Fruit fly (Drosophila melanogaster) whole organism, embryonic: ENCODE measurements around the gene Unc50.

Source experiments
- Ada2b ChIP-seq: fragments of 200-800 bp; sonication (Bioruptor generic); IDR thresholded peaks from 2 replicates; pipeline ENCODE4 v1.3.6; 2022; ENCODE audit warnings: missing biosample characterization, missing genetic modification characterization
- Adf1 ChIP-seq: fragments of 200-800 bp; sonication (Bioruptor generic); IDR thresholded peaks from 2 replicates; pipeline ENCODE4 v1.3.6; 2022; ENCODE audit warnings: missing biosample characterization, missing genetic modification characterization
- Atf-2 ChIP-seq: fragments of 200-800 bp; sonication (Bioruptor generic); optimal IDR thresholded peaks from 2 replicates; lab custom pipeline; 2016; ENCODE audit warnings: missing biosample characterization, missing genetic modification characterization
- Blimp-1 ChIP-seq: fragments of 200-800 bp; sonication (Bioruptor generic); optimal IDR thresholded peaks from 3 replicates; lab custom pipeline; 2018; ENCODE audit warnings: missing biosample characterization, missing genetic modification characterization, mild to moderate bottlenecking, moderate library complexity, missing genetic modification reagents
- CG10147 ChIP-seq: fragments of 200-800 bp; sonication (Bioruptor generic); optimal IDR thresholded peaks from 2 replicates; lab custom pipeline; 2019; ENCODE audit warnings: missing biosample characterization, mild to moderate bottlenecking, missing genetic modification characterization, moderate library complexity
- CG10431 ChIP-seq: fragments of 200-800 bp; sonication (Bioruptor generic); optimal IDR thresholded peaks from 3 replicates; lab custom pipeline; 2018; ENCODE audit warnings: missing biosample characterization, mild to moderate bottlenecking, missing genetic modification characterization
- CG12219 ChIP-seq: fragments of 200-800 bp; sonication (Bioruptor generic); optimal IDR thresholded peaks from 3 replicates; lab custom pipeline; 2018; ENCODE audit warnings: missing biosample characterization, mild to moderate bottlenecking, missing genetic modification characterization
- CG12391 ChIP-seq: fragments of 200-800 bp; sonication (Bioruptor generic); optimal IDR thresholded peaks from 3 replicates; lab custom pipeline; 2018; ENCODE audit warnings: missing biosample characterization, mild to moderate bottlenecking, missing genetic modification characterization, moderate library complexity
- CG12942 ChIP-seq: fragments of 200-800 bp; sonication (Bioruptor generic); optimal IDR thresholded peaks from 3 replicates; lab custom pipeline; 2016; ENCODE audit warnings: missing biosample characterization, missing genetic modification characterization
- CG13424 ChIP-seq: fragments of 200-800 bp; sonication (Bioruptor generic); optimal IDR thresholded peaks from 2 replicates; lab custom pipeline; 2019; ENCODE audit warnings: missing biosample characterization, mild to moderate bottlenecking, missing genetic modification characterization, moderate library complexity
- CG13624 ChIP-seq: fragments of 200-800 bp; sonication (Bioruptor generic); optimal IDR thresholded peaks from 2 replicates; lab custom pipeline; 2016; ENCODE audit warnings: missing biosample characterization, missing genetic modification characterization
- CG13775 ChIP-seq: fragments of 200-800 bp; sonication (Bioruptor generic); optimal IDR thresholded peaks from 3 replicates; lab custom pipeline; 2017; ENCODE audit warnings: missing biosample characterization, mild to moderate bottlenecking, missing genetic modification characterization
- CG15479 ChIP-seq: fragments of 200-800 bp; sonication (Bioruptor generic); optimal IDR thresholded peaks from 3 replicates; lab custom pipeline; 2019; ENCODE audit warnings: missing biosample characterization, mild to moderate bottlenecking, missing genetic modification characterization, moderate library complexity
- CG15696 ChIP-seq: fragments of 200-800 bp; sonication (Bioruptor generic); optimal IDR thresholded peaks from 2 replicates; lab custom pipeline; 2019; ENCODE audit warnings: missing biosample characterization, mild to moderate bottlenecking, missing genetic modification characterization, moderate library complexity
- CG1602 ChIP-seq: fragments of 200-800 bp; sonication (Bioruptor generic); optimal IDR thresholded peaks from 3 replicates; lab custom pipeline; 2016; ENCODE audit warnings: missing biosample characterization, missing genetic modification characterization
- CG18262 ChIP-seq: fragments of 200-800 bp; optimal IDR thresholded peaks from 3 replicates; lab custom pipeline; 2019; ENCODE audit warnings: missing biosample characterization, mild to moderate bottlenecking, missing genetic modification characterization, moderate library complexity
- CG3163 ChIP-seq: fragments of 200-800 bp; sonication (Bioruptor generic); optimal IDR thresholded peaks from 3 replicates; lab custom pipeline; 2016; ENCODE audit warnings: missing biosample characterization, missing genetic modification characterization
- CG34224 ChIP-seq: fragments of 200-800 bp; sonication (Bioruptor generic); IDR thresholded peaks from 3 replicates; pipeline ENCODE4 v1.3.6; 2022; ENCODE audit warnings: missing biosample characterization, missing genetic modification characterization; ENCODE audit not compliant: partially characterized antibody
- CG4404 ChIP-seq: fragments of 200-800 bp; sonication (Bioruptor generic); IDR thresholded peaks from 2 replicates; pipeline ENCODE4 v1.3.6; 2022; ENCODE audit warnings: missing biosample characterization, missing genetic modification characterization
- CG6791 ChIP-seq: fragments of 200-800 bp; sonication (Bioruptor generic); IDR thresholded peaks from 3 replicates; pipeline ENCODE4 v1.3.6; 2022; ENCODE audit warnings: missing biosample characterization, missing genetic modification characterization; ENCODE audit not compliant: partially characterized antibody
- CG8765 ChIP-seq: fragments of 200-800 bp; sonication (Bioruptor generic); IDR thresholded peaks from 2 replicates; pipeline ENCODE4 v1.3.6; 2022; ENCODE audit warnings: missing biosample characterization, missing genetic modification characterization
- CG8924 ChIP-seq: fragments of 200-800 bp; optimal IDR thresholded peaks from 3 replicates; lab custom pipeline; 2019; ENCODE audit warnings: missing biosample characterization, mild to moderate bottlenecking, missing genetic modification characterization, moderate library complexity
- Dref ChIP-seq: fragments of 200-800 bp; sonication (Bioruptor generic); IDR thresholded peaks from 2 replicates; pipeline ENCODE4 v1.3.6; 2022; ENCODE audit warnings: missing biosample characterization, missing genetic modification characterization
- Drgx ChIP-seq: fragments of 200-800 bp; sonication (Bioruptor generic); IDR thresholded peaks from 2 replicates; pipeline ENCODE4 v1.3.6; 2022; ENCODE audit warnings: missing biosample characterization, missing genetic modification characterization
- Ets97D ChIP-seq: fragments of 200-800 bp; sonication (Bioruptor generic); optimal IDR thresholded peaks from 3 replicates; lab custom pipeline; 2016; ENCODE audit warnings: missing biosample characterization, missing genetic modification characterization
- HmgD ChIP-seq: fragments of 200-800 bp; sonication (Bioruptor generic); optimal IDR thresholded peaks from 3 replicates; lab custom pipeline; 2016; ENCODE audit warnings: missing biosample characterization, missing genetic modification characterization
- Hmr ChIP-seq: fragments of 200-800 bp; sonication (Bioruptor generic); optimal IDR thresholded peaks from 3 replicates; lab custom pipeline; 2017; ENCODE audit warnings: mild to moderate bottlenecking, missing biosample characterization, missing genetic modification reagents, missing genetic modification characterization
- Hsf ChIP-seq: fragments of 200-800 bp; sonication (Bioruptor generic); optimal IDR thresholded peaks from 3 replicates; lab custom pipeline; 2016; ENCODE audit warnings: missing biosample characterization, missing genetic modification characterization
- Lim3 ChIP-seq: fragments of 200-800 bp; sonication (Bioruptor generic); IDR thresholded peaks from 2 replicates; pipeline ENCODE4 v1.3.6; 2022; ENCODE audit warnings: missing biosample characterization, missing genetic modification characterization
- NK7.1 ChIP-seq: fragments of 200-800 bp; sonication (Bioruptor generic); optimal IDR thresholded peaks from 3 replicates; lab custom pipeline; 2016; ENCODE audit warnings: missing biosample characterization, missing genetic modification characterization
- Nf-YB ChIP-seq: fragments of 200-800 bp; sonication (Bioruptor generic); optimal IDR thresholded peaks from 3 replicates; lab custom pipeline; 2019; ENCODE audit warnings: missing biosample characterization, mild to moderate bottlenecking, missing genetic modification characterization, moderate library complexity
- Stat92E ChIP-seq, 3 experiments: fragments of >200 bp in 2 of 3; fragments of 200-800 bp in 1 of 3; sonication (Bioruptor generic) in 1 of 3; optimal IDR thresholded peaks; 2 replicates each; lab custom pipeline; 2017 to 2019; ENCODE audit warnings: missing biosample characterization in 3 of 3, missing genetic modification characterization in 3 of 3, mild to moderate bottlenecking in 1 of 3, moderate library complexity in 1 of 3
- Taf1 ChIP-seq: fragments of 200-800 bp; sonication (Bioruptor generic); IDR thresholded peaks from 2 replicates; pipeline ENCODE4 v1.3.6; 2022; ENCODE audit warnings: missing biosample characterization, missing genetic modification characterization
- Xrp1 ChIP-seq: fragments of 200-800 bp; sonication (Bioruptor generic); IDR thresholded peaks from 2 replicates; pipeline ENCODE4 v1.3.6; 2022; ENCODE audit warnings: missing biosample characterization, missing genetic modification characterization
- ac ChIP-seq: fragments of 200-800 bp; sonication (Bioruptor generic); optimal IDR thresholded peaks from 3 replicates; lab custom pipeline; 2017; ENCODE audit warnings: missing biosample characterization, mild to moderate bottlenecking, missing genetic modification characterization
- al ChIP-seq: fragments of 200-800 bp; sonication (Bioruptor generic); IDR thresholded peaks from 2 replicates; pipeline ENCODE4 v1.3.6; 2022; ENCODE audit warnings: missing biosample characterization, missing genetic modification characterization
- chinmo ChIP-seq: fragments of 200-800 bp; sonication (Bioruptor generic); IDR thresholded peaks from 4 replicates; pipeline ENCODE4 v1.3.6; 2022; ENCODE audit warnings: missing biosample characterization, missing genetic modification characterization; ENCODE audit not compliant: partially characterized antibody
- ci ChIP-seq: fragments of 200-800 bp; sonication (Bioruptor generic); IDR thresholded peaks from 3 replicates; pipeline ENCODE4 v1.3.6; 2022; ENCODE audit warnings: missing biosample characterization, missing genetic modification characterization
- dmrt11E ChIP-seq: fragments of 200-800 bp; sonication (Bioruptor generic); optimal IDR thresholded peaks from 3 replicates; lab custom pipeline; 2018; ENCODE audit warnings: missing biosample characterization, mild to moderate bottlenecking, missing genetic modification characterization, moderate library complexity
- exex ChIP-seq: fragments of 200-800 bp; sonication (Bioruptor generic); optimal IDR thresholded peaks from 4 replicates; lab custom pipeline; 2018; ENCODE audit warnings: missing biosample characterization, mild to moderate bottlenecking, missing genetic modification characterization, moderate library complexity
- fd102C ChIP-seq: fragments of 200-800 bp; sonication (Bioruptor generic); optimal IDR thresholded peaks from 2 replicates; lab custom pipeline; 2018; ENCODE audit warnings: missing biosample characterization, mild to moderate bottlenecking, missing genetic modification characterization, moderate library complexity
- oc ChIP-seq: fragments of 200-800 bp; sonication (Bioruptor generic); optimal IDR thresholded peaks from 2 replicates; lab custom pipeline; 2018; ENCODE audit warnings: missing biosample characterization, mild to moderate bottlenecking, missing genetic modification characterization, moderate library complexity
- odd ChIP-seq: fragments of 200-800 bp; sonication (Bioruptor generic); optimal IDR thresholded peaks from 2 replicates; lab custom pipeline; 2017; ENCODE audit warnings: missing biosample characterization, mild to moderate bottlenecking, missing genetic modification characterization
- pho ChIP-seq: fragments of 200-800 bp; sonication (Bioruptor generic); optimal IDR thresholded peaks from 2 replicates; lab custom pipeline; 2016; ENCODE audit warnings: missing biosample characterization, missing genetic modification characterization
- scrt ChIP-seq: fragments of 200-800 bp; sonication (Bioruptor generic); optimal IDR thresholded peaks from 2 replicates; lab custom pipeline; 2018; ENCODE audit warnings: missing biosample characterization, mild to moderate bottlenecking, missing genetic modification characterization, moderate library complexity
- sens ChIP-seq: fragments of 200-800 bp; sonication (Bioruptor generic); peaks from one replicate; lab custom pipeline; 2016; ENCODE audit warnings: missing biosample characterization, missing genetic modification characterization
- sr ChIP-seq: fragments of 200-800 bp; sonication (Bioruptor generic); IDR thresholded peaks from 3 replicates; pipeline ENCODE4 v1.3.6; 2022; ENCODE audit warnings: missing biosample characterization, missing genetic modification characterization
- twi ChIP-seq: fragments of 200-800 bp; optimal IDR thresholded peaks from 2 replicates; lab custom pipeline; 2019; ENCODE audit warnings: missing biosample characterization, mild to moderate bottlenecking, missing genetic modification characterization, moderate library complexity
- zen ChIP-seq: fragments of 200-800 bp; sonication (Bioruptor generic); optimal IDR thresholded peaks from 3 replicates; lab custom pipeline; 2018; ENCODE audit warnings: missing biosample characterization, mild to moderate bottlenecking, missing genetic modification characterization, moderate library complexity
- zf30C ChIP-seq: fragments of 200-800 bp; sonication (Bioruptor generic); optimal IDR thresholded peaks from 3 replicates; lab custom pipeline; 2018; ENCODE audit warnings: missing biosample characterization, mild to moderate bottlenecking, missing genetic modification characterization
- zfh1 ChIP-seq: fragments of 200-800 bp; sonication (Bioruptor generic); IDR thresholded peaks from 3 replicates; pipeline ENCODE4 v1.3.6; 2022; ENCODE audit warnings: missing biosample characterization, missing genetic modification characterization

Gene Unc50

dm6 chr3R:8683280-8683679 lies 6.9 kb upstream of the Unc50 start (continued):
- peak; percentile 55 for TF ChIP-seq dmrt11E (tag; lab: Kevin White, UChicago)
- TF ChIP-seq Ada2b (GFP tag; lab: Robert Waterston, UW) = no peak
- TF ChIP-seq CG6791 (GFP tag; lab: Robert Waterston, UW) = no peak
- TF ChIP-seq zen (tag; lab: Kevin White, UChicago) = peak; percentile 88
- no peak for TF ChIP-seq exex
- no peak for TF ChIP-seq Atf-2 (GFP tag; lab: Kevin White, UChicago)
- TF ChIP-seq HmgD (GFP tag; lab: Kevin White, UChicago) = no peak
- peak; percentile 65 for TF ChIP-seq CG4404 (GFP tag; lab: Robert Waterston, UW)
- no peak for TF ChIP-seq Taf1
- peak; percentile 28; the same call in 1 of the 3 replicates for TF ChIP-seq zfh1
- no peak for TF ChIP-seq sr (GFP tag; lab: Robert Waterston, UW)
- no peak for TF ChIP-seq CG12219 (GFP tag; lab: Kevin White, UChicago)
- TF ChIP-seq oc (tag; lab: Kevin White, UChicago) = no peak
- peak; percentile 65 for TF ChIP-seq CG8765
- TF ChIP-seq Nf-YB = no peak
- TF ChIP-seq CG13775 = peak; percentile 4
- TF ChIP-seq CG13424 (tag; lab: Kevin White, UChicago) = no peak
- no peak for TF ChIP-seq Blimp-1 (GFP tag; lab: Kevin White, UChicago)
- TF ChIP-seq CG12391 = peak; percentile 10
- TF ChIP-seq Hsf (GFP tag; lab: Kevin White, UChicago) = peak; percentile 10
- TF ChIP-seq pho (GFP tag; lab: Kevin White, UChicago) = no peak
- TF ChIP-seq CG15696 (tag; lab: Kevin White, UChicago) = peak; percentile 66
- no peak for TF ChIP-seq Adf1 (GFP tag; lab: Robert Waterston, UW)
- TF ChIP-seq CG10147 (GFP tag; lab: Kevin White, UChicago) = no peak
- TF ChIP-seq CG8924 (tag; lab: Kevin White, UChicago) = peak; percentile 35
- TF ChIP-seq Ets97D = no peak
- TF ChIP-seq Stat92E (GFP tag; optimal IDR thresholded peaks at IDR 0.05; lab: Kevin White, UChicago) = no peak
- TF ChIP-seq scrt (GFP tag; lab: Kevin White, UChicago) = no peak
- TF ChIP-seq CG3163 (GFP tag; lab: Kevin White, UChicago) = no peak
- no peak for TF ChIP-seq NK7.1 (GFP tag; lab: Kevin White, UChicago)
- no peak for TF ChIP-seq Hmr (GFP tag; lab: Kevin White, UChicago)
- peak; percentile 5 for TF ChIP-seq CG18262 (tag; lab: Kevin White, UChicago)
- TF ChIP-seq Drgx = no peak
- TF ChIP-seq CG15479 (GFP tag; lab: Kevin White, UChicago) = peak; percentile 67
- peak; percentile 79 for TF ChIP-seq fd102C (GFP tag; lab: Kevin White, UChicago)
- TF ChIP-seq CG1602 = no peak
- TF ChIP-seq Lim3 (GFP tag; lab: Robert Waterston, UW) = no peak
- no peak for TF ChIP-seq CG34224 (GFP tag; lab: Robert Waterston, UW)
- peak; percentile 27 for TF ChIP-seq ac (GFP tag; lab: Kevin White, UChicago)
- TF ChIP-seq al (GFP tag; lab: Robert Waterston, UW) = no peak
- TF ChIP-seq zf30C (GFP tag; lab: Kevin White, UChicago) = peak; percentile 65
- peak; percentile 74 for TF ChIP-seq sens (GFP tag; lab: Kevin White, UChicago)
- no peak for TF ChIP-seq CG10431 (GFP tag; lab: Kevin White, UChicago)
- no peak for TF ChIP-seq odd
- 0 out of 3 replicates have a peak, but pooled peaks have one; percentile 11 for TF ChIP-seq ci
- TF ChIP-seq CG12942 (GFP tag; lab: Kevin White, UChicago) = no peak
- 0 out of 2 replicates have a peak, but pooled peaks have one; percentile 1 for TF ChIP-seq Dref (GFP tag; lab: Robert Waterston, UW)
- TF ChIP-seq CG13624 = no peak
- TF ChIP-seq Xrp1 (GFP tag; lab: Robert Waterston, UW) = peak; percentile 28; the same call in 1 of the 2 replicates
- TF ChIP-seq chinmo (GFP tag; lab: Robert Waterston, UW) = no peak
- TF ChIP-seq twi (tag; lab: Kevin White, UChicago) = peak; percentile 12
